Worm (Caenorhabditis elegans): Measurements from ENCODE around the gene hsp-75.

- TF ChIP-seq ref-1 (GFP tag; conservative IDR thresholded peaks at IDR 0.05) (no peak), med-1 (GFP tag; optimal IDR thresholded peaks at IDR 0.05; ENCODE audit: insufficient read depth) (no peak), tab-1 (GFP tag; IDR thresholded peaks at IDR 0.05) (no peak)
Observed at ce11 chrIII:7223029-7223428, 3.5 kb downstream of the hsp-75 start, which contains the start of gene der-2.
